Worm (Caenorhabditis elegans) whole organism, L3 larva: ENCODE measurements around the gene tax-6.

Experiments used
- R02D3.7 ChIP-seq: fragments of 150-350 bp; optimal IDR thresholded peaks from 2 replicates; lab custom pipeline; 2014; ENCODE audit warnings: missing biosample characterization, missing genetic modification characterization
- ZK546.5 ChIP-seq: sonication (generic microtip); optimal IDR thresholded peaks from 2 replicates; lab custom pipeline; 2017; ENCODE audit warnings: missing biosample characterization, missing genetic modification characterization
- aly-2 ChIP-seq: fragments of 150-350 bp; optimal IDR thresholded peaks from 2 replicates; lab custom pipeline; 2014; ENCODE audit warnings: missing biosample characterization, missing genetic modification characterization
- ama-1 ChIP-seq: fragments of 150-350 bp; optimal IDR thresholded peaks from 2 replicates; lab custom pipeline; 2018
- ceh-16 ChIP-seq: sonication (generic microtip); optimal IDR thresholded peaks from 2 replicates; lab custom pipeline; 2017; ENCODE audit warnings: missing biosample characterization, missing genetic modification characterization
- ceh-82 ChIP-seq: fragments of 150-350 bp; optimal IDR thresholded peaks from 2 replicates; lab custom pipeline; 2014; ENCODE audit warnings: missing biosample characterization, missing genetic modification characterization
- ceh-9 ChIP-seq: sonication (generic microtip); optimal IDR thresholded peaks from 2 replicates; lab custom pipeline; 2018; ENCODE audit warnings: missing biosample characterization, missing genetic modification characterization
- egl-27 ChIP-seq: sonication (generic microtip); optimal IDR thresholded peaks from 4 replicates; lab custom pipeline; 2017; ENCODE audit warnings: missing biosample characterization, missing genetic modification reagents, missing genetic modification characterization
- elt-1 ChIP-seq: fragments of 150-350 bp; optimal IDR thresholded peaks from 2 replicates; lab custom pipeline; 2014; ENCODE audit warnings: missing biosample characterization, missing genetic modification characterization
- elt-2 ChIP-seq: sonication (generic microtip); optimal IDR thresholded peaks from 2 replicates; lab custom pipeline; 2016; ENCODE audit warnings: missing genetic modification reagents, mild to moderate bottlenecking, missing genetic modification characterization, missing compliant biosample characterization
- elt-3 ChIP-seq, 3 experiments: fragments of 150-350 bp in 1 of 3; sonication (generic microtip) in 2 of 3; optimal IDR thresholded peaks; 2 replicates in 2 of 3; 4 replicates in 1 of 3; lab custom pipeline; 2014 to 2017; ENCODE audit warnings: missing biosample characterization in 3 of 3, missing genetic modification characterization in 3 of 3
- eor-1 ChIP-seq, 2 experiments: fragments of 150-350 bp; optimal IDR thresholded peaks; 2 replicates each; lab custom pipeline; 2014 to 2018; ENCODE audit warnings: missing biosample characterization in 2 of 2, missing genetic modification characterization in 2 of 2
- fkh-10 ChIP-seq: sonication (generic microtip); optimal IDR thresholded peaks from 2 replicates; lab custom pipeline; 2017; ENCODE audit warnings: missing biosample characterization, missing genetic modification reagents, missing genetic modification characterization
- fkh-2 ChIP-seq: fragments of 150-350 bp; optimal IDR thresholded peaks from 2 replicates; lab custom pipeline; 2014; ENCODE audit warnings: missing biosample characterization, missing genetic modification reagents, missing genetic modification characterization
- fos-1 ChIP-seq: fragments of 150-350 bp; optimal IDR thresholded peaks from 2 replicates; lab custom pipeline; 2014; ENCODE audit warnings: missing biosample characterization, missing genetic modification characterization
- hmg-11 ChIP-seq: sonication (generic microtip); optimal IDR thresholded peaks from 2 replicates; lab custom pipeline; 2016; ENCODE audit warnings: missing genetic modification characterization, missing compliant biosample characterization
- jun-1 ChIP-seq: fragments of 150-350 bp; optimal IDR thresholded peaks from 2 replicates; lab custom pipeline; 2014; ENCODE audit warnings: missing biosample characterization, missing genetic modification reagents, missing genetic modification characterization
- lin-15B ChIP-seq: fragments of 150-350 bp; optimal IDR thresholded peaks from 2 replicates; lab custom pipeline; 2014; ENCODE audit warnings: missing biosample characterization, missing genetic modification characterization
- lsy-12 ChIP-seq: sonication (generic microtip); optimal IDR thresholded peaks from 2 replicates; lab custom pipeline; 2016; ENCODE audit warnings: mild to moderate bottlenecking, missing genetic modification characterization, missing compliant biosample characterization
- mdl-1 ChIP-seq: fragments of 150-350 bp; optimal IDR thresholded peaks from 2 replicates; lab custom pipeline; 2014; ENCODE audit warnings: missing biosample characterization, missing genetic modification characterization
- mml-1 ChIP-seq: fragments of 150-350 bp; sonication (generic microtip); optimal IDR thresholded peaks from 3 replicates; lab custom pipeline; 2014; ENCODE audit warnings: missing biosample characterization, missing genetic modification characterization
- nfya-1 ChIP-seq: sonication (generic microtip); optimal IDR thresholded peaks from 2 replicates; lab custom pipeline; 2017; ENCODE audit warnings: missing genetic modification characterization, mild to moderate bottlenecking, missing compliant biosample characterization, antibody characterized with exemption, moderate library complexity; ENCODE audit not compliant: insufficient read depth
- nhr-11 ChIP-seq: fragments of 150-350 bp; optimal IDR thresholded peaks from 2 replicates; lab custom pipeline; 2014; ENCODE audit warnings: missing biosample characterization, missing genetic modification characterization
- nhr-28 ChIP-seq: fragments of 150-350 bp; optimal IDR thresholded peaks from 2 replicates; lab custom pipeline; 2014; ENCODE audit warnings: missing biosample characterization, missing genetic modification characterization
- nhr-43 ChIP-seq: sonication (generic microtip); optimal IDR thresholded peaks from 2 replicates; lab custom pipeline; 2016; ENCODE audit warnings: mild to moderate bottlenecking, missing genetic modification characterization, missing compliant biosample characterization; ENCODE audit not compliant: poor library complexity, severe bottlenecking
- nhr-67 ChIP-seq: fragments of 150-350 bp; optimal IDR thresholded peaks from 2 replicates; lab custom pipeline; 2014; ENCODE audit warnings: missing biosample characterization, missing genetic modification characterization
- nhr-76 ChIP-seq: fragments of 150-350 bp; sonication (generic microtip); optimal IDR thresholded peaks from 5 replicates; lab custom pipeline; 2014; ENCODE audit warnings: missing biosample characterization, missing genetic modification characterization
- pha-4 ChIP-seq: fragments of 150-350 bp; optimal IDR thresholded peaks from 2 replicates; lab custom pipeline; 2014; ENCODE audit warnings: missing biosample characterization, missing genetic modification reagents, missing genetic modification characterization
- pqm-1 ChIP-seq: fragments of 150-350 bp; optimal IDR thresholded peaks from 2 replicates; lab custom pipeline; 2017; ENCODE audit warnings: missing biosample characterization, missing genetic modification characterization, inconsistent platforms
- sea-2 ChIP-seq: fragments of 150-350 bp; sonication (generic microtip); optimal IDR thresholded peaks from 4 replicates; lab custom pipeline; 2014; ENCODE audit warnings: missing biosample characterization, missing genetic modification reagents, missing genetic modification characterization
- skn-1 ChIP-seq: fragments of 150-350 bp; optimal IDR thresholded peaks from 2 replicates; lab custom pipeline; 2014; ENCODE audit warnings: missing biosample characterization, missing genetic modification characterization
- snpc-4 ChIP-seq: fragments of 150-350 bp; optimal IDR thresholded peaks from 2 replicates; lab custom pipeline; 2014; ENCODE audit warnings: missing biosample characterization, missing genetic modification characterization
- tbx-2 ChIP-seq: sonication (generic microtip); optimal IDR thresholded peaks from 2 replicates; lab custom pipeline; 2016; ENCODE audit warnings: mild to moderate bottlenecking, missing genetic modification characterization, missing compliant biosample characterization
- unc-39 ChIP-seq: sonication (generic microtip); optimal IDR thresholded peaks from 4 replicates; lab custom pipeline; 2017; ENCODE audit warnings: missing biosample characterization, missing genetic modification characterization
- unc-62 ChIP-seq: fragments of 150-350 bp; sonication (generic microtip); optimal IDR thresholded peaks from 4 replicates; lab custom pipeline; 2014; ENCODE audit warnings: missing biosample characterization, missing genetic modification reagents, missing genetic modification characterization
- zag-1 ChIP-seq: fragments of 150-350 bp; optimal IDR thresholded peaks from 2 replicates; lab custom pipeline; 2014; ENCODE audit warnings: missing biosample characterization, missing genetic modification characterization
- ztf-4 ChIP-seq: fragments of 150-350 bp; optimal IDR thresholded peaks from 2 replicates; lab custom pipeline; 2014; ENCODE audit warnings: missing biosample characterization, missing genetic modification characterization

Gene tax-6

ce11 chrIV:10463987-10464638 is 37.3 kb downstream of the tax-6 start, which contains the start of gene ugt-43:
TSS of gene ugt-43 (plus strand) at chrIV:10464588.
- no peak for TF ChIP-seq nhr-11 (tag; lab: Kevin White, UChicago)
- peak; percentile 3 for TF ChIP-seq pha-4
- TF ChIP-seq lin-15B: no peak
- TF ChIP-seq ama-1: no peak
- TF ChIP-seq zag-1 (tag; lab: Kevin White, UChicago): no peak
- peak; percentile 71 for TF ChIP-seq elt-2
- TF ChIP-seq lsy-12 (tag; lab: Kevin White, UChicago): no peak

- peak; percentile 97 for TF ChIP-seq pqm-1
- TF ChIP-seq skn-1: peak; percentile 78
- no peak for TF ChIP-seq R02D3.7 (tag; lab: Kevin White, UChicago)
- no peak for TF ChIP-seq snpc-4 (tag; lab: Kevin White, UChicago)
- peak; percentile 95 for TF ChIP-seq elt-2
- peak; percentile 51 for TF ChIP-seq jun-1
- no peak for TF ChIP-seq nhr-76 (tag; lab: Kevin White, UChicago)
- TF ChIP-seq eor-1 (tag; optimal IDR thresholded peaks at IDR 0.05; lab: Kevin White, UChicago): no peak
- no peak for TF ChIP-seq elt-3 (tag; optimal IDR thresholded peaks at IDR 0.05; lab: Kevin White, UChicago)
- no peak for TF ChIP-seq zag-1 (tag; lab: Kevin White, UChicago)
- no peak for TF ChIP-seq nhr-67
- no peak for TF ChIP-seq fkh-2 (tag; lab: Kevin White, UChicago)
- TF ChIP-seq egl-27 (tag; lab: Kevin White, UChicago): no peak
- TF ChIP-seq fos-1 (tag; lab: Kevin White, UChicago): peak; percentile 30
- TF ChIP-seq, all 47 proteins: peak for 5
These were observed 38.3 kb downstream of the tax-6 start for ce11 chrIV:10463127-10463526.

ce11 chrIV:10462608-10463007 is 38.8 kb downstream of the tax-6 start:
- TF ChIP-seq tbx-2 (tag; lab: Kevin White, UChicago) (no peak), R02D3.7 (tag; lab: Kevin White, UChicago) (no peak), ceh-9 (tag; lab: Kevin White, UChicago) (no peak), nfya-1 (tag; lab: Kevin White, UChicago) (no peak), skn-1 (no peak), fkh-10 (GFP tag; lab: Kevin White, UChicago) (no peak), elt-1 (no peak), unc-62 (no peak), nhr-43 (no peak), nhr-67 (no peak), jun-1 (no peak), unc-39 (no peak), ztf-4 (tag; lab: Kevin White, UChicago) (no peak), ama-1 (no peak), pha-4 (no peak), ceh-82 (tag; lab: Kevin White, UChicago) (no peak), hmg-11 (tag; lab: Kevin White, UChicago) (no peak), nhr-11 (tag; lab: Kevin White, UChicago) (no peak), mdl-1 (tag; lab: Kevin White, UChicago) (no peak)

ce11 chrIV:10461767-10462166 is 39.6 kb downstream of the tax-6 start, which contains the start of gene mec-3:
TSS of gene mec-3 (minus strand) at chrIV:10461867.
- TF ChIP-seq mdl-1 (tag; lab: Kevin White, UChicago): no peak
- no peak for TF ChIP-seq mml-1 (tag; lab: Kevin White, UChicago)
- no peak for TF ChIP-seq aly-2
- peak; percentile 10 for TF ChIP-seq nfya-1 (tag; lab: Kevin White, UChicago)

ce11 chrIV:10457137-10457536 is 44.3 kb downstream of the tax-6 start, which contains the start of gene srb-17:
TSS of gene srb-17 (minus strand) at chrIV:10457237.
- TF ChIP-seq nhr-28 (tag; lab: Kevin White, UChicago) (no peak), unc-62 (no peak), ZK546.5 (tag; lab: Kevin White, UChicago) (no peak), R02D3.7 (tag; lab: Kevin White, UChicago) (no peak), fkh-10 (GFP tag; lab: Kevin White, UChicago) (no peak), mml-1 (tag; lab: Kevin White, UChicago) (no peak), ceh-16 (tag; lab: Kevin White, UChicago) (no peak), sea-2 (GFP tag; lab: Kevin White, UChicago) (no peak)
